Worm (Caenorhabditis elegans): ENCODE data around the gene C05E4.12.

C05E4.12 gene

ce11 chrV:723895-724352 lies 37.9 kb downstream of the C05E4.12 start, which contains the start of gene fbxb-72 (continued):
- TF ChIP-seq F10E7.11 (tag; optimal IDR thresholded peaks at IDR 0.05) (no peak), lin-40 (tag; optimal IDR thresholded peaks at IDR 0.05) (peak; percentile 75), sea-2 (GFP tag; IDR thresholded peaks at IDR 0.05) (0 out of 2 replicates have a peak, but pooled peaks have one; percentile 9), unc-62 (GFP tag; optimal IDR thresholded peaks at IDR 0.05) (no peak), tbp1 (GFP tag; optimal IDR thresholded peaks at IDR 0.05) (peak; percentile 51), nhr-179 (tag; optimal IDR thresholded peaks at IDR 0.05) (no peak), madf-6 (GFP tag; IDR thresholded peaks at IDR 0.05) (no peak), nfyb-1 (GFP tag; IDR thresholded peaks at IDR 0.05) (peak; percentile 88), atf-7 (tag; optimal IDR thresholded peaks at IDR 0.05) (peak; percentile 66), F23B12.7 (tag; optimal IDR thresholded peaks at IDR 0.05; ENCODE audit: insufficient read depth) (peak; percentile 88), snpc-1.1 (tag; optimal IDR thresholded peaks at IDR 0.05; ENCODE audit: insufficient read depth) (no peak), ztf-3 (GFP tag; optimal IDR thresholded peaks at IDR 0.05) (no peak), efl-1 (GFP tag; optimal IDR thresholded peaks at IDR 0.05) (no peak), xnd-1 (tag; optimal IDR thresholded peaks at IDR 0.05) (no peak), unc-130 (GFP tag; optimal IDR thresholded peaks at IDR 0.05) (no peak), fkh-3 (tag; optimal IDR thresholded peaks at IDR 0.05) (no peak), hsf-1 (GFP tag; IDR thresholded peaks at IDR 0.05) (peak; percentile 23; the same call in 1 of the 2 replicates), B0035.1 (tag; optimal IDR thresholded peaks at IDR 0.05) (peak; percentile 71), ztf-22 (GFP tag; optimal IDR thresholded peaks at IDR 0.05) (peak; percentile 65), nhr-80 (tag; optimal IDR thresholded peaks at IDR 0.05) (peak; percentile 39), cebp-1 (GFP tag; IDR thresholded peaks at IDR 0.05) (peak; percentile 73), cebp-1 (tag; optimal IDR thresholded peaks at IDR 0.05) (peak; percentile 89), T07F8.4 (tag; optimal IDR thresholded peaks at IDR 0.05) (no peak), F55B11.4 (tag; optimal IDR thresholded peaks at IDR 0.05; ENCODE audit: borderline replicate concordance, insufficient read depth) (no peak), B0336.3 (GFP tag; IDR thresholded peaks at IDR 0.05) (peak; percentile 77), nfya-1 (tag; optimal IDR thresholded peaks at IDR 0.05; ENCODE audit: borderline replicate concordance, insufficient read depth) (no peak), ceh-27 (GFP tag; optimal IDR thresholded peaks at IDR 0.05) (peak; percentile 22), Y53F4B.3 (GFP tag; IDR thresholded peaks at IDR 0.05) (no peak), rec-8 (tag; optimal IDR thresholded peaks at IDR 0.05) (no peak), K11D2.4 (GFP tag; IDR thresholded peaks at IDR 0.05) (peak; percentile 78), Y95B8A.8 (GFP tag; IDR thresholded peaks at IDR 0.05) (peak; percentile 81; the same call in 1 of the 2 replicates), ztf-25 (GFP tag; IDR thresholded peaks at IDR 0.05) (no peak), somi-1 (GFP tag; optimal IDR thresholded peaks at IDR 0.05) (peak; percentile 73), Y56A3A.18 (GFP tag; IDR thresholded peaks at IDR 0.05) (peak; percentile 81; the same call in 1 of the 2 replicates), Y79H2A.3 (GFP tag; conservative IDR thresholded peaks at IDR 0.05) (peak; percentile 85), pha-4 (tag; optimal IDR thresholded peaks at IDR 0.05) (peak; percentile 94), ztf-26 (tag; optimal IDR thresholded peaks at IDR 0.05) (peak; percentile 68), Y67H2A.10 (GFP tag; conservative IDR thresholded peaks at IDR 0.05) (no peak), F57A8.1 (GFP tag; optimal IDR thresholded peaks at IDR 0.05) (peak; percentile 41), dpl-1 (GFP tag; optimal IDR thresholded peaks at IDR 0.05) (no peak), akir-1 (GFP tag; optimal IDR thresholded peaks at IDR 0.05) (peak; percentile 25), ccch-3 (GFP tag; optimal IDR thresholded peaks at IDR 0.05) (no peak), pbrm-1 (GFP tag; IDR thresholded peaks at IDR 0.05) (peak; percentile 52)
